Fruit fly (Drosophila melanogaster) whole organism, embryonic: ENCODE results near the gene Pex5.

ENCODE experiments used
- Atf6 ChIP-seq: fragments of 200-800 bp; sonication (Bioruptor generic); IDR thresholded peaks from 2 replicates; pipeline ENCODE4 v1.3.6; 2022; ENCODE audit warnings: missing biosample characterization, missing genetic modification characterization
- CG10462 ChIP-seq: fragments of 200-800 bp; sonication (Bioruptor generic); optimal IDR thresholded peaks from 2 replicates; lab custom pipeline; 2016; ENCODE audit warnings: missing biosample characterization, missing genetic modification characterization
- CG10565 ChIP-seq: fragments of 200-800 bp; sonication (Bioruptor generic); optimal IDR thresholded peaks from 3 replicates; lab custom pipeline; 2016; ENCODE audit warnings: missing biosample characterization, mild to moderate bottlenecking, missing genetic modification characterization
- CG11695 ChIP-seq: fragments of 200-800 bp; sonication (Bioruptor generic); IDR thresholded peaks from 3 replicates; pipeline ENCODE4 v1.3.6; 2022; ENCODE audit warnings: missing biosample characterization, missing genetic modification characterization
- CG12155 ChIP-seq: fragments of 200-800 bp; sonication (Bioruptor generic); optimal IDR thresholded peaks from 3 replicates; lab custom pipeline; 2016; ENCODE audit warnings: missing biosample characterization, missing genetic modification characterization
- CG13123 ChIP-seq: fragments of 200-800 bp; sonication (Bioruptor generic); optimal IDR thresholded peaks from 2 replicates; lab custom pipeline; 2016; ENCODE audit warnings: missing biosample characterization, missing genetic modification characterization
- CG14050 ChIP-seq: fragments of 200-800 bp; sonication (Bioruptor generic); IDR thresholded peaks from 3 replicates; pipeline ENCODE4 v1.3.6; 2022; ENCODE audit warnings: missing biosample characterization, missing genetic modification characterization
- CG14667 ChIP-seq: fragments of 200-800 bp; sonication (Bioruptor generic); IDR thresholded peaks from 2 replicates; pipeline ENCODE4 v1.3.6; 2022; ENCODE audit warnings: missing biosample characterization, missing genetic modification characterization
- CG14710 ChIP-seq: fragments of 200-800 bp; sonication (Bioruptor generic); optimal IDR thresholded peaks from 3 replicates; lab custom pipeline; 2019; ENCODE audit warnings: missing biosample characterization, mild to moderate bottlenecking, missing genetic modification characterization, moderate library complexity
- CG15073 ChIP-seq: fragments of 200-800 bp; sonication (Bioruptor generic); optimal IDR thresholded peaks from 2 replicates; lab custom pipeline; 2016; ENCODE audit warnings: missing biosample characterization, missing genetic modification characterization
- CG17186 ChIP-seq: fragments of 200-800 bp; sonication (Bioruptor generic); optimal IDR thresholded peaks from 3 replicates; lab custom pipeline; 2017; ENCODE audit warnings: missing biosample characterization, missing genetic modification reagents, missing genetic modification characterization
- CG17802 ChIP-seq: fragments of 200-800 bp; sonication (Bioruptor generic); optimal IDR thresholded peaks from 2 replicates; lab custom pipeline; 2018; ENCODE audit warnings: missing biosample characterization, mild to moderate bottlenecking, missing genetic modification characterization, moderate library complexity
- CG5953 ChIP-seq: fragments of 200-800 bp; sonication (Bioruptor generic); IDR thresholded peaks from 2 replicates; pipeline ENCODE4 v1.3.6; 2022; ENCODE audit warnings: missing biosample characterization, missing genetic modification characterization
- CG6175 ChIP-seq: fragments of 200-800 bp; sonication (Bioruptor generic); IDR thresholded peaks from 3 replicates; pipeline ENCODE4 v1.3.6; 2022; ENCODE audit warnings: missing biosample characterization, missing genetic modification characterization
- CG7786 ChIP-seq: fragments of 200-800 bp; sonication (Bioruptor generic); optimal IDR thresholded peaks from 2 replicates; lab custom pipeline; 2016; ENCODE audit warnings: missing biosample characterization, missing genetic modification characterization
- CG8924 ChIP-seq: fragments of 200-800 bp; optimal IDR thresholded peaks from 3 replicates; lab custom pipeline; 2019; ENCODE audit warnings: missing biosample characterization, mild to moderate bottlenecking, missing genetic modification characterization, moderate library complexity
- D ChIP-seq, 2 experiments: fragments of 200-800 bp in 1 of 2; fragments of >200 bp in 1 of 2; sonication (Bioruptor generic) in 1 of 2; optimal IDR thresholded peaks; 2 replicates in 1 of 2; 3 replicates in 1 of 2; lab custom pipeline; 2017; ENCODE audit warnings: mild to moderate bottlenecking in 1 of 2, missing biosample characterization in 1 of 2, missing genetic modification characterization in 1 of 2, missing genetic modification reagents in 1 of 2
- Dbx ChIP-seq: fragments of 200-800 bp; sonication (Bioruptor generic); IDR thresholded peaks from 3 replicates; pipeline ENCODE4 v1.3.6; 2022; ENCODE audit warnings: missing biosample characterization, missing genetic modification characterization
- Ets97D ChIP-seq: fragments of 200-800 bp; sonication (Bioruptor generic); optimal IDR thresholded peaks from 3 replicates; lab custom pipeline; 2016; ENCODE audit warnings: missing biosample characterization, missing genetic modification characterization
- HLH3B ChIP-seq: fragments of 200-800 bp; sonication (Bioruptor generic); IDR thresholded peaks from 2 replicates; pipeline ENCODE4 v1.3.6; 2022; ENCODE audit warnings: missing biosample characterization, missing genetic modification characterization
- Hmx ChIP-seq: fragments of 200-800 bp; sonication (Bioruptor generic); optimal IDR thresholded peaks from 2 replicates; lab custom pipeline; 2016; ENCODE audit warnings: missing biosample characterization, missing genetic modification characterization
- MTF-1 ChIP-seq: fragments of 200-800 bp; sonication (Bioruptor generic); optimal IDR thresholded peaks from 2 replicates; lab custom pipeline; 2018; ENCODE audit warnings: missing biosample characterization, mild to moderate bottlenecking, missing genetic modification characterization, borderline replicate concordance
- Mes4 ChIP-seq: fragments of 200-800 bp; sonication (Bioruptor generic); optimal IDR thresholded peaks from 2 replicates; lab custom pipeline; 2016; ENCODE audit warnings: missing biosample characterization, missing genetic modification characterization
- NFAT ChIP-seq: fragments of 200-800 bp; sonication (Bioruptor generic); IDR thresholded peaks from 2 replicates; pipeline ENCODE4 v1.3.6; 2022; ENCODE audit warnings: missing biosample characterization, missing genetic modification characterization
- Nf-YA ChIP-seq: fragments of 200-800 bp; sonication (Bioruptor generic); IDR thresholded peaks from 2 replicates; pipeline ENCODE4 v1.3.6; 2022; ENCODE audit warnings: missing biosample characterization, missing genetic modification characterization
- Nf-YC ChIP-seq: fragments of 200-800 bp; optimal IDR thresholded peaks from 3 replicates; lab custom pipeline; 2019; ENCODE audit warnings: missing biosample characterization, mild to moderate bottlenecking, missing genetic modification characterization, moderate library complexity
- PHDP ChIP-seq: fragments of 200-800 bp; sonication (Bioruptor generic); optimal IDR thresholded peaks from 3 replicates; lab custom pipeline; 2018; ENCODE audit warnings: missing biosample characterization, mild to moderate bottlenecking, missing genetic modification characterization, moderate library complexity
- Rfx ChIP-seq: fragments of 200-800 bp; sonication (Bioruptor generic); IDR thresholded peaks from 2 replicates; pipeline ENCODE4 v1.3.6; 2022; ENCODE audit warnings: missing biosample characterization, missing genetic modification characterization
- Ssrp ChIP-seq: fragments of 200-800 bp; sonication (Bioruptor generic); optimal IDR thresholded peaks from 2 replicates; lab custom pipeline; 2018; ENCODE audit warnings: missing biosample characterization, mild to moderate bottlenecking, missing genetic modification characterization, moderate library complexity
- ap ChIP-seq: fragments of 200-800 bp; sonication (Bioruptor generic); IDR thresholded peaks from 2 replicates; pipeline ENCODE4 v1.3.6; 2022; ENCODE audit warnings: missing biosample characterization, missing genetic modification characterization
- crp ChIP-seq, 2 experiments: fragments of 200-800 bp; sonication (Bioruptor generic); optimal IDR thresholded peaks; 2 replicates in 1 of 2; 3 replicates in 1 of 2; lab custom pipeline; 2017; ENCODE audit warnings: missing biosample characterization in 2 of 2, missing genetic modification characterization in 2 of 2, mild to moderate bottlenecking in 1 of 2, moderate library complexity in 1 of 2
- dmrt11E ChIP-seq: fragments of 200-800 bp; sonication (Bioruptor generic); optimal IDR thresholded peaks from 3 replicates; lab custom pipeline; 2018; ENCODE audit warnings: missing biosample characterization, mild to moderate bottlenecking, missing genetic modification characterization, moderate library complexity
- en ChIP-seq: fragments of 200-800 bp; sonication (Bioruptor generic); optimal IDR thresholded peaks from 2 replicates; lab custom pipeline; 2016; ENCODE audit warnings: missing biosample characterization, missing genetic modification characterization
- fd64A ChIP-seq: fragments of 200-800 bp; sonication (Bioruptor generic); optimal IDR thresholded peaks from 3 replicates; lab custom pipeline; 2018; ENCODE audit warnings: missing biosample characterization, mild to moderate bottlenecking, missing genetic modification characterization
- ind ChIP-seq: fragments of 200-800 bp; sonication (Bioruptor generic); optimal IDR thresholded peaks from 3 replicates; lab custom pipeline; 2016; ENCODE audit warnings: missing biosample characterization, missing genetic modification characterization
- klu ChIP-seq: fragments of 200-800 bp; sonication (Bioruptor generic); IDR thresholded peaks from 2 replicates; pipeline ENCODE4 v1.3.6; 2022; ENCODE audit warnings: missing biosample characterization, missing genetic modification characterization
- lola ChIP-seq, 3 experiments: fragments of >200 bp in 2 of 3; fragments of 200-800 bp in 1 of 3; sonication (Bioruptor generic) in 1 of 3; optimal IDR thresholded peaks; 2 replicates each; lab custom pipeline; 2017 to 2019; ENCODE audit warnings: missing biosample characterization in 3 of 3, missing genetic modification characterization in 3 of 3, mild to moderate bottlenecking in 1 of 3, moderate library complexity in 1 of 3
- lov ChIP-seq, 2 experiments: fragments of 200-800 bp in 1 of 2; fragments of >200 bp in 1 of 2; sonication (Bioruptor generic) in 1 of 2; IDR thresholded peaks in 1 of 2; optimal IDR thresholded peaks in 1 of 2; 2 replicates in 1 of 2; 3 replicates in 1 of 2; pipeline versions ENCODE4 v1.3.6 to Lab custom; 2017 to 2022; ENCODE audit warnings: missing biosample characterization in 1 of 2, missing genetic modification characterization in 1 of 2
- nmo ChIP-seq: fragments of 200-800 bp; sonication (Bioruptor generic); optimal IDR thresholded peaks from 2 replicates; lab custom pipeline; 2018; ENCODE audit warnings: missing biosample characterization, mild to moderate bottlenecking, missing genetic modification characterization, moderate library complexity
- otp ChIP-seq: fragments of 200-800 bp; sonication (Bioruptor generic); IDR thresholded peaks from 3 replicates; pipeline ENCODE4, ENCODE4 v1.3.6; 2022; ENCODE audit warnings: missing biosample characterization, missing genetic modification characterization
- pzg ChIP-seq: fragments of 200-800 bp; sonication (Bioruptor generic); optimal IDR thresholded peaks from 3 replicates; lab custom pipeline; 2018; ENCODE audit warnings: missing biosample characterization, mild to moderate bottlenecking, missing genetic modification characterization, moderate library complexity
- ranshi ChIP-seq: fragments of 200-800 bp; sonication (Bioruptor generic); IDR thresholded peaks from 2 replicates; pipeline ENCODE4 v1.3.6; 2022; ENCODE audit warnings: missing biosample characterization, missing genetic modification characterization
- ro ChIP-seq: fragments of 200-800 bp; sonication (Bioruptor generic); IDR thresholded peaks from 2 replicates; pipeline ENCODE4 v1.3.6; 2022; ENCODE audit warnings: missing biosample characterization, missing genetic modification characterization
- sima ChIP-seq: fragments of 200-800 bp; sonication (Bioruptor generic); optimal IDR thresholded peaks from 2 replicates; lab custom pipeline; 2016; ENCODE audit warnings: missing biosample characterization, missing genetic modification characterization
- toy ChIP-seq: fragments of 200-800 bp; sonication (Bioruptor generic); IDR thresholded peaks from 2 replicates; pipeline ENCODE4 v1.3.6; 2022; ENCODE audit warnings: missing biosample characterization, missing genetic modification characterization
- ttk ChIP-seq: fragments of 200-800 bp; sonication (Bioruptor generic); IDR thresholded peaks from 2 replicates; pipeline ENCODE4 v2.1.2; 2022; ENCODE audit warnings: missing biosample characterization, missing genetic modification characterization
- wdn ChIP-seq: fragments of 200-800 bp; sonication (Bioruptor generic); IDR thresholded peaks from 2 replicates; pipeline ENCODE4 v1.3.6; 2022; ENCODE audit warnings: missing biosample characterization, missing genetic modification characterization
- wek ChIP-seq: fragments of 200-800 bp; sonication (Bioruptor generic); optimal IDR thresholded peaks from 3 replicates; lab custom pipeline; 2018; ENCODE audit warnings: missing biosample characterization, mild to moderate bottlenecking, missing genetic modification characterization, moderate library complexity

Gene Pex5

DNA sequence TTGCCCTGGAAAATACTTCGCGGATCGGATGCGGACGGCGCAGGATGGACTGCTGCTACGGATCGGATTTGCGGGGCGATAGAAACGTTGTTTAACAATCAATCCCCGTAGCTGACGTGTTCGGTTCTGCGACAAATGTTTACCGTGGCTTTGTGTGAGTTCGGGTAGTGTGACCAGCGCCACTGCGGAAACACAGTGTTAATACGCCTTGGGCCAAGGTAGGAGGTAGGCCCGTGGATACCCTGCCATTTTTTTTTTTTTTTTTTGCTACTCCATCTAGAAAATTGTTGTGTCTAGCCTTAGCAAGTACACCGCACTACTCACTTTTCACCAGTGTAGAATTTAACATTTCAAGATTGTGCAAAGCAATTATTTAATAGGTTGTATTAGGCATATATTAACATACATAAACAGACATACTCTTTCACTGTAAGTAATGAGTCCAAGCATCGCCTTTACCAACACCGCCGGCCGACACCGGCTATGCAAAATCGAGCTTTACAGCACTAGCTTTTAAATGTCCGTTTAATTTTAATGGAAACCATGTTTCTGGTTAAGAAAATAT, 7.2 kb downstream of the Pex5 start, which contains the start of gene deltaCOP (continued):
- TF ChIP-seq klu (peak; percentile 85), dmrt11E (tag; lab: Kevin White, UChicago) (peak; percentile 66), ranshi (GFP tag; lab: Robert Waterston, UW) (peak; percentile 70; the same call in 1 of the 2 replicates), ind (GFP tag; lab: Kevin White, UChicago) (peak; percentile 90), CG15073 (GFP tag; lab: Kevin White, UChicago) (no peak), PHDP (tag; lab: Kevin White, UChicago) (peak; percentile 75)

DNA sequence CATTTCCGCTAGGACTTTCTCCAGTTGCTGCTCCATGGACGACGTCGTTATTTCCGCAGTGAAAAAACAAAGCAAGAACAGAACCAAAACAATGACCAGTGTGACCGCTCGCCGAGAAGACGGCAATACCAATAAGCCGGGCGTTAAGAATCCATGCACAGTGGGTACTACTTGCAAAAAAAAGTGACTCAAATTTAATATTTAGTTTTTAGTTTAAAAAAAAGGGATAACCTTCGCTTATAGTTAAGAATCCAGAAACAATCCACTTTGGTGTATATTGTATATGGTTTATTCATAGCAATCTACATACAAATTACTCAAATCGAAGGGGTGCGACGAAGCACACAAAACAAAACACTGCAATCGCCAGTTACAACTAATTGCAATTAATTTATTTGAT, 10.0 kb downstream of the Pex5 start, which contains the start of gene Lamtor5:
Gene Lamtor5, minus strand, starts transcription at position 105 of the 400 bp plus-strand sequence.
- TF ChIP-seq sima (GFP tag; lab: Kevin White, UChicago) (no peak), CG10462 (GFP tag; lab: Kevin White, UChicago) (no peak), CG17802 (tag; lab: Kevin White, UChicago) (no peak), lov (optimal IDR thresholded peaks at IDR 0.05; lab: Kevin White, UChicago) (no peak), lov (GFP tag; IDR thresholded peaks at IDR 0.05; lab: Robert Waterston, UW) (no peak), CG12155 (peak; percentile 20), CG5953 (GFP tag; lab: Robert Waterston, UW) (peak; percentile 36; the same call in 1 of the 2 replicates), Ssrp (tag; lab: Kevin White, UChicago) (peak; percentile 32), CG17186 (GFP tag; lab: Kevin White, UChicago) (no peak), otp (GFP tag; lab: Robert Waterston, UW) (no peak), Dbx (GFP tag; lab: Robert Waterston, UW) (0 out of 3 replicates have a peak, but pooled peaks have one; percentile 34), wek (GFP tag; lab: Kevin White, UChicago) (no peak), CG14710 (peak; percentile 12), Mes4 (GFP tag; lab: Kevin White, UChicago) (no peak), lola (GFP tag; optimal IDR thresholded peaks at IDR 0.05; lab: Kevin White, UChicago) (peak in 1 of 3 experiments; percentile 21), toy (GFP tag; lab: Robert Waterston, UW) (no peak), HLH3B (GFP tag; lab: Robert Waterston, UW) (no peak), fd64A (no peak), en (no peak), Nf-YC (tag; lab: Kevin White, UChicago) (peak; percentile 29), MTF-1 (GFP tag; lab: Kevin White, UChicago) (no peak), CG8924 (peak; percentile 23), crp (GFP tag; optimal IDR thresholded peaks at IDR 0.05; lab: Kevin White, UChicago) (no peak), CG6175 (GFP tag; lab: Robert Waterston, UW) (0 out of 3 replicates have a peak, but pooled peaks have one; percentile 10), NFAT (no peak; the same call in 1 of the 2 replicates), D (optimal IDR thresholded peaks at IDR 0.05; lab: Kevin White, UChicago) (no peak), D (GFP tag; optimal IDR thresholded peaks at IDR 0.05; lab: Kevin White, UChicago) (no peak), Nf-YA (no peak), nmo (peak; percentile 34), CG10565 (GFP tag; lab: Kevin White, UChicago) (no peak), ttk (GFP tag; lab: Robert Waterston, UW) (no peak), ap (no peak), pzg (GFP tag; lab: Kevin White, UChicago) (peak; percentile 55), ro (GFP tag; lab: Robert Waterston, UW) (no peak), Atf6 (GFP tag; lab: Robert Waterston, UW) (no peak), wdn (GFP tag; lab: Robert Waterston, UW) (no peak), CG14050 (no peak), Hmx (GFP tag; lab: Kevin White, UChicago) (no peak), Rfx (peak; percentile 78), Ets97D (GFP tag; lab: Kevin White, UChicago) (peak; percentile 28), CG14667 (GFP tag; lab: Robert Waterston, UW) (no peak), CG13123 (GFP tag; lab: Kevin White, UChicago) (no peak), CG11695 (peak; percentile 38; the same call in 1 of the 3 replicates), CG7786 (GFP tag; lab: Kevin White, UChicago) (no peak)
